Fruit fly (Drosophila melanogaster): ENCODE results near the gene CG11951.

DNA sequence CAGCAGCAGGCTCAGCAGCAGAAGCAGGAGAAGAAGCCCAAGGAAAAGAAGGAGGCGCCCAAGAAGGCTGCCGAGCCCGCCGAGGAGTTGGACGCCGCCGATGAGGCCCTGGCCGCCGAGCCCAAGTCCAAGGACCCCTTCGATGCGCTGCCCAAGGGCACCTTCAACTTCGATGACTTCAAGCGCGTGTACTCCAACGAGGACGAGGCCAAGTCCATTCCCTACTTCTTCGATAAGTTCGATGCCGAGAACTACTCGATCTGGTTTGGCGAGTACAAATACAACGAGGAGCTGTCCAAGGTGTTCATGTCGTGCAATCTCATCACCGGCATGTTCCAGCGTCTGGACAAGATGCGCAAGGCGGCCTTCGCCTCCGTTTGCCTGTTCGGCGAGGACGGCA lies 17.4 kb downstream of the CG11951 start:
- no peak for TF ChIP-seq CG32121 (GFP tag; IDR thresholded peaks at IDR 0.05)
- TF ChIP-seq CG17806 (tag; optimal IDR thresholded peaks at IDR 0.05) = no peak
- no peak for TF ChIP-seq CG8301 (tag; optimal IDR thresholded peaks at IDR 0.05)
- no peak for TF ChIP-seq Snoo (tag; optimal IDR thresholded peaks at IDR 0.05)
- no peak for TF ChIP-seq CG4496 (GFP tag; IDR thresholded peaks at IDR 0.05)
- no peak for TF ChIP-seq Ets98B (GFP tag; IDR thresholded peaks at IDR 0.05)
- TF ChIP-seq Pif1B (GFP tag; optimal IDR thresholded peaks at IDR 0.05) = no peak
- no peak for TF ChIP-seq CG12605 (GFP tag; IDR thresholded peaks at IDR 0.05)
- TF ChIP-seq CG14655 (GFP tag; optimal IDR thresholded peaks at IDR 0.05) = no peak
- no peak for TF ChIP-seq D1 (tag; optimal IDR thresholded peaks at IDR 0.05)
- TF ChIP-seq EcR (GFP tag; optimal IDR thresholded peaks at IDR 0.05) = no peak
